Worm (Caenorhabditis elegans): ENCODE data around the gene rbc-2.

- TF ChIP-seq nhr-12 (tag; optimal IDR thresholded peaks at IDR 0.05) (no peak), unc-62 (GFP tag; optimal IDR thresholded peaks at IDR 0.05) (no peak), ama-1 (optimal IDR thresholded peaks at IDR 0.05) (no peak), nhr-10 (tag; optimal IDR thresholded peaks at IDR 0.05) (no peak), nhr-23 (tag; optimal IDR thresholded peaks at IDR 0.05) (no peak), aly-2 (tag; optimal IDR thresholded peaks at IDR 0.05) (no peak), ztf-11 (tag; optimal IDR thresholded peaks at IDR 0.05) (no peak)
These were observed 49.9 kb downstream of the rbc-2 start for ce11 chrIII:2478605-2479004.

Data from whole organism, L2 larva.